Fruit fly (Drosophila melanogaster) whole organism, embryonic: ENCODE results near the gene Jhbp13.

ENCODE experiments used
- CG12769 ChIP-seq: fragments of 200-800 bp; sonication (Bioruptor generic); optimal IDR thresholded peaks from 2 replicates; lab custom pipeline; 2019; ENCODE audit warnings: missing biosample characterization, mild to moderate bottlenecking, missing genetic modification characterization, moderate library complexity
- CG18262 ChIP-seq: fragments of 200-800 bp; optimal IDR thresholded peaks from 3 replicates; lab custom pipeline; 2019; ENCODE audit warnings: missing biosample characterization, mild to moderate bottlenecking, missing genetic modification characterization, moderate library complexity
- CG18599 ChIP-seq: fragments of 200-800 bp; sonication (Bioruptor generic); optimal IDR thresholded peaks from 3 replicates; lab custom pipeline; 2017; ENCODE audit warnings: missing biosample characterization, missing genetic modification characterization, mild to moderate bottlenecking, moderate library complexity, missing genetic modification reagents
- CG18764 ChIP-seq: fragments of 200-800 bp; sonication (Bioruptor generic); optimal IDR thresholded peaks from 3 replicates; lab custom pipeline; 2016; ENCODE audit warnings: missing biosample characterization, missing genetic modification characterization
- CG2120 ChIP-seq: fragments of 200-800 bp; sonication (Bioruptor generic); optimal IDR thresholded peaks from 3 replicates; lab custom pipeline; 2016; ENCODE audit warnings: missing biosample characterization, missing genetic modification characterization
- CG34422 ChIP-seq: fragments of 200-800 bp; sonication (Bioruptor generic); IDR thresholded peaks from 3 replicates; pipeline ENCODE4 v1.3.6; 2022; ENCODE audit warnings: missing biosample characterization, missing genetic modification characterization
- CG8478 ChIP-seq: fragments of >200 bp; optimal IDR thresholded peaks from 2 replicates; lab custom pipeline; 2018
- Mes4 ChIP-seq: fragments of 200-800 bp; sonication (Bioruptor generic); optimal IDR thresholded peaks from 2 replicates; lab custom pipeline; 2016; ENCODE audit warnings: missing biosample characterization, missing genetic modification characterization
- Sry-β ChIP-seq: fragments of 200-800 bp; sonication (Bioruptor generic); optimal IDR thresholded peaks from 2 replicates; lab custom pipeline; 2018; ENCODE audit warnings: missing biosample characterization, mild to moderate bottlenecking, missing genetic modification characterization, moderate library complexity
- pan ChIP-seq, 4 experiments: fragments of >200 bp in 3 of 4; fragments of 200-800 bp in 1 of 4; sonication (Bioruptor generic) in 1 of 4; optimal IDR thresholded peaks in 3 of 4; IDR thresholded peaks in 1 of 4; 2 replicates each; pipeline versions ENCODE4 v1.3.6 to Lab custom; 2017 to 2022; ENCODE audit warnings: missing biosample characterization in 2 of 4, missing genetic modification characterization in 2 of 4, mixed read lengths in 1 of 4
- trem ChIP-seq: fragments of 200-800 bp; optimal IDR thresholded peaks from 3 replicates; lab custom pipeline; 2019; ENCODE audit warnings: missing biosample characterization, mild to moderate bottlenecking, missing genetic modification characterization, moderate library complexity
- vfl ChIP-seq: fragments of 200-800 bp; sonication (Bioruptor generic); optimal IDR thresholded peaks from 2 replicates; lab custom pipeline; 2016; ENCODE audit warnings: missing biosample characterization, missing genetic modification characterization

DNA sequence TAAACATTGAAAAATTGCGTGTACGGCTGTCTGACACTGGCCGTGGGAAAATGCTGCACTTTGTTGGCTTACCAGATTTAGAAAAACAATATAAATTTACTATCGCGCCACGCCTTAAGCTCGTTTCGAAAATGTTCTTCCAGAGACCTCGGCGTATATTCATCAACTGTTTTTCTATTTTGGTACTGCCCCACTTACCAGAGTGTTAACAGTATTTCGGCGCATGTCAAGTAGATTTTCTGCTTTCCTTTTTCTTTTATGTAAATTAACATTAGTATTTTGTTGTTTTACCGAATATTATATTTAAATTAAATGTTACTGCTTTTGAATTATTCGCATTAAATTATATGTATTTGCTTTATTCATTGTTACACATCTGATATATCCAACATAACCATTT is 24.8 kb upstream of the Jhbp13 start, which contains the start of gene kek4:
- TF ChIP-seq pan (optimal IDR thresholded peaks at IDR 0.05; lab: Kevin White, UChicago) (no peak), pan (GFP tag; optimal IDR thresholded peaks at IDR 0.05 in 1 of 2, IDR thresholded peaks at IDR 0.05 in 1 of 2) (no peak), Mes4 (no peak), trem (tag; lab: Kevin White, UChicago) (no peak), CG2120 (no peak), Sry-β (GFP tag; lab: Kevin White, UChicago) (no peak), vfl (no peak), CG18262 (tag; lab: Kevin White, UChicago) (no peak), CG18764 (GFP tag; lab: Kevin White, UChicago) (no peak), CG12769 (tag; lab: Kevin White, UChicago) (no peak), CG8478 (lab: Kevin White, UChicago) (no peak), CG18599 (GFP tag; lab: Kevin White, UChicago) (no peak), CG34422 (no peak)
